Worm (Caenorhabditis elegans): Measurements from ENCODE around the gene scl-21.

DNA sequence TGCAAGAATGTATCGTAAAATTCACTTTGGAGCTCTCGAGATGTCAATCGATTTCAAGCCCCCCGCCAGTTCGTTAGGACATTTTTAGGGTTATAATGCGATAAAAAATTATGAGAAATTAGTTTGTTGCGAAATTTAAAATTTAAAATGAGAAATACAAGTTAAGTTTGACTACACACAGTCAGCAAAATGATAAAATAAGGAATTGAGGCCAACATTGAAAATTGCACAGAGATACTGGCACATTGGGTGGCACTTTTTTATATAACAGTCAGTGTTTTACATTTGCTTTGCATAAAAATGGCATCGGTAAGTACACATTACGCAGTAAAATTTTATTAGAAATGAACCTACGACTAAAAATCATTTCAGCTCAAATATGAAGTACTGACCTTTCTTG lies 27.4 kb downstream of the scl-21 start, which contains the start of gene Y43F8B.12:
- TF ChIP-seq ets-7 (tag; optimal IDR thresholded peaks at IDR 0.05) (no peak), ama-1 (optimal IDR thresholded peaks at IDR 0.05) (no peak), pes-1 (GFP tag; IDR thresholded peaks at IDR 0.05) (no peak), ceh-13 (GFP tag; optimal IDR thresholded peaks at IDR 0.05) (no peak), F13C5.2 (tag; optimal IDR thresholded peaks at IDR 0.05) (no peak), hmg-4 (GFP tag; optimal IDR thresholded peaks at IDR 0.05) (no peak), tbx-37 (GFP tag; conservative IDR thresholded peaks at IDR 0.05) (no peak), hmbx-1 (tag; optimal IDR thresholded peaks at IDR 0.05) (no peak), aly-1 (tag; optimal IDR thresholded peaks at IDR 0.05) (no peak), ceh-36 (tag; optimal IDR thresholded peaks at IDR 0.05) (no peak), sea-1 (GFP tag; conservative IDR thresholded peaks at IDR 0.05) (no peak), tra-4 (tag; optimal IDR thresholded peaks at IDR 0.05) (no peak)
